Fruit fly (Drosophila melanogaster) S2 (cell line): ENCODE data around the gene kraken.

Experiments used
- CG8478 ChIP-seq: fragments of >200 bp; optimal IDR thresholded peaks from 2 replicates; lab custom pipeline; 2018
- CTCF ChIP-seq, 2 experiments: fragments of >200 bp; optimal IDR thresholded peaks; 2 replicates each; lab custom pipeline; 2018

DNA sequence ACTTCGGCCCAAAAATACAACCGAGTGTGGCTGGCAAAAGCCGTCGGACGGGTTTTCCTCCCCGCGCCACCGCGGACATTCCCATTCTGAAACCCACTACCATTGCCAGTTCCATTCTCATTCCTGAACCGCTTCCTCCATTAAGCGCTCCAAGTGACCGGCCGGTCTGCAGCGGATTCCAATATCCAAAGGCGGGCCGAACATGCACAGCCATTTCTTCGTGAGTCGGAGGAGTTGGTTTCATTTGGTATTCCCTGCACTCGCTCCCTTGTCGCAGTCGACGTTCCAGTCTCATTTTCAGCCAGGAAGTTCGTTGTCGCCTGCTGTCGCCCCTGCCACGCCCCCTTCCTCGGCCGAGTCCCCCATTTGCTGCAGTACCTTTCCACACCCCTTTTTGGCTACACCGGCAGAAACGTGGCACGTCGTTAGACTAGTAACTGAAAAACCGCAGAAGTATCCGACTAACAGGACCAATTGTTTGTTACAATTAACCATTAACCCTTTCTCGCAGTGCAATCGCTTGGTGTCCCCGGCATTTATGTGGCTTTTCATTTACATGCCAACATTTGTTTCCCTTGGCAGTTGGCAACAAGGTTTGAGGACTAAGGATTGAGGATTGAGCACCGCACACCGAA lies 4.5 kb upstream of the kraken start:
- TF ChIP-seq CG8478 (lab: Kevin White, UChicago) = no peak
- no peak for TF ChIP-seq CTCF (optimal IDR thresholded peaks at IDR 0.05; lab: Kevin White, UChicago)
